Worm (Caenorhabditis elegans): Measurements from ENCODE around the gene str-30.

DNA sequence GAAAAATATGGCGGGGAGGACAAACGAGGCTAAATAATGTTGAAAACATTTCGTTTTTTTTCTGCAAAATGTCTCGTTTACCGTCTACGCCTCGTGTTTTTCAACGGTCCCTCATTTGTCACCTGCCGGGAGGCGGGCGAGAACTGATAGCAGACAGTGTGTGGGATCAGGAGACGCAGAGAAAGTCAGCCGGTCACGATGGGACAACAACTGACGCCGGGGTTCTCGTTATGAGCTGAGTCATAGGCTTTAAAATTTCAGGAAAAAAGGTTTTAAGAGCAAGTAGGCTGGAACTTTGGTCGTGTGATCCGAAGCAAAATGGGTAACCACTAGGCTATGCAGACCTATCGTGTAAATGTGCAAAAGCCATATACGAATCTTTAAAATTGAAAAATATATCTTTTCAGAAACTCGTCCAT is 39.1 kb upstream of the str-30 start, which contains the start of gene W08A12.2:
- no peak for TF ChIP-seq ztf-11 (tag; optimal IDR thresholded peaks at IDR 0.05)
- peak in 1 of 6 experiments; percentile 5 for TF ChIP-seq elt-3 (tag; optimal IDR thresholded peaks at IDR 0.05)
- no peak for TF ChIP-seq unc-86 (tag; optimal IDR thresholded peaks at IDR 0.05)
- TF ChIP-seq lsy-2 (tag; optimal IDR thresholded peaks at IDR 0.05): peak; percentile 45 to 51
- TF ChIP-seq nhr-237 (tag; optimal IDR thresholded peaks at IDR 0.05): no peak
- no peak for TF ChIP-seq nhr-77 (tag; optimal IDR thresholded peaks at IDR 0.05)
- TF ChIP-seq ceh-82 (tag; optimal IDR thresholded peaks at IDR 0.05): no peak
- no peak for TF ChIP-seq nhr-11 (tag; optimal IDR thresholded peaks at IDR 0.05)
- no peak for TF ChIP-seq lin-13 (GFP tag; optimal IDR thresholded peaks at IDR 0.05)
- no peak for TF ChIP-seq ama-1 (optimal IDR thresholded peaks at IDR 0.05)
- TF ChIP-seq C34B4.2 (tag; optimal IDR thresholded peaks at IDR 0.05): no peak
- TF ChIP-seq aha-1 (tag; optimal IDR thresholded peaks at IDR 0.05): no peak
- TF ChIP-seq skn-1 (tag; optimal IDR thresholded peaks at IDR 0.05): no peak
